Fruit fly (Drosophila melanogaster) whole organism, embryonic: Measurements from ENCODE around the gene CG33489.
A peak's percentile ranks its signal among the peaks of the same experiment; 100 is the strongest.

ENCODE experiments used
- B-H1 ChIP-seq: fragments of 200-800 bp; sonication (Bioruptor generic); IDR thresholded peaks from 3 replicates; pipeline ENCODE4 v1.3.6; 2022; ENCODE audit warnings: missing biosample characterization, missing genetic modification characterization
- CG10543 ChIP-seq: fragments of 200-800 bp; sonication (Bioruptor generic); optimal IDR thresholded peaks from 3 replicates; lab custom pipeline; 2017; ENCODE audit warnings: missing biosample characterization, mild to moderate bottlenecking, missing genetic modification characterization, moderate library complexity
- CG12104 ChIP-seq: fragments of 200-800 bp; sonication (Bioruptor generic); optimal IDR thresholded peaks from 3 replicates; lab custom pipeline; 2016; ENCODE audit warnings: missing biosample characterization, missing genetic modification characterization
- CG13894 ChIP-seq: fragments of 200-800 bp; sonication (Bioruptor generic); optimal IDR thresholded peaks from 3 replicates; lab custom pipeline; 2018; ENCODE audit warnings: missing biosample characterization, mild to moderate bottlenecking, missing genetic modification characterization, moderate library complexity
- CG17568 ChIP-seq: fragments of 200-800 bp; sonication (Bioruptor generic); optimal IDR thresholded peaks from 2 replicates; lab custom pipeline; 2018; ENCODE audit warnings: missing biosample characterization, mild to moderate bottlenecking, missing genetic modification characterization, moderate library complexity
- CG17912 ChIP-seq: fragments of 200-800 bp; sonication (Bioruptor generic); optimal IDR thresholded peaks from 2 replicates; lab custom pipeline; 2018; ENCODE audit warnings: missing biosample characterization, mild to moderate bottlenecking, missing genetic modification characterization
- CG2889 ChIP-seq: fragments of 200-800 bp; sonication (Bioruptor generic); IDR thresholded peaks from 3 replicates; pipeline ENCODE4 v1.3.6; 2022; ENCODE audit warnings: missing biosample characterization, missing genetic modification characterization
- CG31365 ChIP-seq: fragments of 200-800 bp; sonication (Bioruptor generic); optimal IDR thresholded peaks from 2 replicates; lab custom pipeline; 2018; ENCODE audit warnings: missing biosample characterization, mild to moderate bottlenecking, missing genetic modification characterization
- CG32767 ChIP-seq: fragments of 200-800 bp; sonication (Bioruptor generic); IDR thresholded peaks from 2 replicates; pipeline ENCODE4 v1.3.6; 2022; ENCODE audit warnings: missing biosample characterization, missing genetic modification characterization
- CG34422 ChIP-seq: fragments of 200-800 bp; sonication (Bioruptor generic); IDR thresholded peaks from 3 replicates; pipeline ENCODE4 v1.3.6; 2022; ENCODE audit warnings: missing biosample characterization, missing genetic modification characterization
- CG8388 ChIP-seq: fragments of 200-800 bp; sonication (Bioruptor generic); optimal IDR thresholded peaks from 2 replicates; lab custom pipeline; 2019; ENCODE audit warnings: missing biosample characterization, mild to moderate bottlenecking, missing genetic modification characterization, moderate library complexity
- CTCF ChIP-seq: fragments of 200-800 bp; sonication (Bioruptor generic); optimal IDR thresholded peaks from 2 replicates; lab custom pipeline; 2017; ENCODE audit warnings: missing biosample characterization, mild to moderate bottlenecking, missing genetic modification characterization, moderate library complexity
- Dad ChIP-seq: fragments of 200-800 bp; sonication (Bioruptor generic); optimal IDR thresholded peaks from 3 replicates; lab custom pipeline; 2016; ENCODE audit warnings: missing biosample characterization, missing genetic modification characterization
- Doc3 ChIP-seq: fragments of 200-800 bp; sonication (Bioruptor generic); IDR thresholded peaks from 3 replicates; pipeline ENCODE4 v1.3.6; 2022; ENCODE audit warnings: missing biosample characterization, missing genetic modification characterization; ENCODE audit not compliant: partially characterized antibody
- Drgx ChIP-seq: fragments of 200-800 bp; sonication (Bioruptor generic); IDR thresholded peaks from 2 replicates; pipeline ENCODE4 v1.3.6; 2022; ENCODE audit warnings: missing biosample characterization, missing genetic modification characterization
- Hand ChIP-seq: fragments of 200-800 bp; sonication (Bioruptor generic); optimal IDR thresholded peaks from 2 replicates; lab custom pipeline; 2017; ENCODE audit warnings: mild to moderate bottlenecking, missing biosample characterization, missing genetic modification reagents, missing genetic modification characterization
- MESR4 ChIP-seq: fragments of 200-800 bp; sonication (Bioruptor generic); optimal IDR thresholded peaks from 2 replicates; lab custom pipeline; 2018; ENCODE audit warnings: missing biosample characterization, mild to moderate bottlenecking, missing genetic modification characterization, moderate library complexity
- Myb ChIP-seq: fragments of 200-800 bp; sonication (Bioruptor generic); optimal IDR thresholded peaks from 2 replicates; lab custom pipeline; 2016; ENCODE audit warnings: missing biosample characterization, missing genetic modification characterization
- NC2β ChIP-seq: fragments of 200-800 bp; sonication (Bioruptor generic); optimal IDR thresholded peaks from 2 replicates; lab custom pipeline; 2016; ENCODE audit warnings: missing biosample characterization, missing genetic modification characterization
- Neu2 ChIP-seq: fragments of 200-800 bp; sonication (Bioruptor generic); optimal IDR thresholded peaks from 3 replicates; lab custom pipeline; 2016; ENCODE audit warnings: missing biosample characterization, missing genetic modification characterization, borderline replicate concordance
- Oli ChIP-seq: fragments of 200-800 bp; sonication (Bioruptor generic); optimal IDR thresholded peaks from 2 replicates; lab custom pipeline; 2018; ENCODE audit warnings: missing biosample characterization, mild to moderate bottlenecking, missing genetic modification characterization, moderate library complexity
- Opbp ChIP-seq: fragments of 200-800 bp; sonication (Bioruptor generic); IDR thresholded peaks from 3 replicates; pipeline ENCODE4 v1.3.6; 2022; ENCODE audit warnings: missing biosample characterization, missing genetic modification characterization; ENCODE audit not compliant: partially characterized antibody
- Poxn ChIP-seq: fragments of 200-800 bp; sonication (Bioruptor generic); IDR thresholded peaks from 2 replicates; pipeline ENCODE4 v1.3.6; 2022; ENCODE audit warnings: missing biosample characterization, missing genetic modification characterization
- Spps ChIP-seq: fragments of 200-800 bp; sonication (Bioruptor generic); optimal IDR thresholded peaks from 2 replicates; lab custom pipeline; 2018; ENCODE audit warnings: missing biosample characterization, mild to moderate bottlenecking, missing genetic modification characterization
- Sry-β ChIP-seq: fragments of 200-800 bp; sonication (Bioruptor generic); optimal IDR thresholded peaks from 2 replicates; lab custom pipeline; 2018; ENCODE audit warnings: missing biosample characterization, mild to moderate bottlenecking, missing genetic modification characterization, moderate library complexity
- ase ChIP-seq: fragments of 200-800 bp; sonication (Bioruptor generic); IDR thresholded peaks from 3 replicates; pipeline ENCODE4 v1.3.6; 2022; ENCODE audit warnings: missing biosample characterization, missing genetic modification characterization
- cas ChIP-seq: fragments of 200-800 bp; sonication (Bioruptor generic); IDR thresholded peaks from 2 replicates; pipeline ENCODE4 v1.3.6; 2022; ENCODE audit warnings: missing biosample characterization, missing genetic modification characterization
- dimm ChIP-seq: fragments of 200-800 bp; sonication (Bioruptor generic); IDR thresholded peaks from 2 replicates; pipeline ENCODE4 v1.3.6; 2022; ENCODE audit warnings: missing biosample characterization, missing genetic modification characterization
- gsb-n ChIP-seq: fragments of 200-800 bp; sonication (Bioruptor generic); optimal IDR thresholded peaks from 3 replicates; lab custom pipeline; 2018; ENCODE audit warnings: missing biosample characterization, mild to moderate bottlenecking, missing genetic modification characterization
- knrl ChIP-seq: fragments of 200-800 bp; sonication (Bioruptor generic); IDR thresholded peaks from 3 replicates; pipeline ENCODE4 v1.3.6; 2022; ENCODE audit warnings: missing biosample characterization, missing genetic modification characterization; ENCODE audit not compliant: partially characterized antibody
- nau ChIP-seq: fragments of 200-800 bp; sonication (Bioruptor generic); optimal IDR thresholded peaks from 3 replicates; lab custom pipeline; 2017; ENCODE audit warnings: missing biosample characterization, mild to moderate bottlenecking, missing genetic modification characterization, missing genetic modification reagents
- otp ChIP-seq: fragments of 200-800 bp; sonication (Bioruptor generic); IDR thresholded peaks from 3 replicates; pipeline ENCODE4, ENCODE4 v1.3.6; 2022; ENCODE audit warnings: missing biosample characterization, missing genetic modification characterization
- peb ChIP-seq: fragments of 200-800 bp; sonication (Bioruptor generic); IDR thresholded peaks from 2 replicates; pipeline ENCODE4 v1.3.6; 2022; ENCODE audit warnings: missing biosample characterization, missing genetic modification characterization
- prd ChIP-seq, 3 experiments: fragments of >200 bp in 2 of 3; fragments of 200-800 bp in 1 of 3; sonication (Bioruptor generic) in 1 of 3; optimal IDR thresholded peaks in 2 of 3; IDR thresholded peaks in 1 of 3; 2 replicates in 2 of 3; 3 replicates in 1 of 3; pipeline versions ENCODE4 v1.3.6 to Lab custom; 2017 to 2022; ENCODE audit warnings: missing biosample characterization in 1 of 3, missing genetic modification characterization in 1 of 3
- sd ChIP-seq: fragments of 200-800 bp; sonication (Bioruptor generic); optimal IDR thresholded peaks from 3 replicates; lab custom pipeline; 2018; ENCODE audit warnings: missing biosample characterization, mild to moderate bottlenecking, missing genetic modification characterization, moderate library complexity
- sim ChIP-seq: fragments of 200-800 bp; sonication (Bioruptor generic); IDR thresholded peaks from 2 replicates; pipeline ENCODE4 v1.3.6; 2022; ENCODE audit warnings: missing biosample characterization, missing genetic modification characterization
- sima ChIP-seq: fragments of 200-800 bp; sonication (Bioruptor generic); optimal IDR thresholded peaks from 2 replicates; lab custom pipeline; 2016; ENCODE audit warnings: missing biosample characterization, missing genetic modification characterization
- sr ChIP-seq: fragments of 200-800 bp; sonication (Bioruptor generic); IDR thresholded peaks from 3 replicates; pipeline ENCODE4 v1.3.6; 2022; ENCODE audit warnings: missing biosample characterization, missing genetic modification characterization
- ssp ChIP-seq: fragments of 200-800 bp; sonication (Bioruptor generic); IDR thresholded peaks from 2 replicates; pipeline ENCODE4 v1.3.6; 2022; ENCODE audit warnings: missing biosample characterization, missing genetic modification characterization
- trem ChIP-seq: fragments of 200-800 bp; optimal IDR thresholded peaks from 3 replicates; lab custom pipeline; 2019; ENCODE audit warnings: missing biosample characterization, mild to moderate bottlenecking, missing genetic modification characterization, moderate library complexity

CG33489 gene

DNA sequence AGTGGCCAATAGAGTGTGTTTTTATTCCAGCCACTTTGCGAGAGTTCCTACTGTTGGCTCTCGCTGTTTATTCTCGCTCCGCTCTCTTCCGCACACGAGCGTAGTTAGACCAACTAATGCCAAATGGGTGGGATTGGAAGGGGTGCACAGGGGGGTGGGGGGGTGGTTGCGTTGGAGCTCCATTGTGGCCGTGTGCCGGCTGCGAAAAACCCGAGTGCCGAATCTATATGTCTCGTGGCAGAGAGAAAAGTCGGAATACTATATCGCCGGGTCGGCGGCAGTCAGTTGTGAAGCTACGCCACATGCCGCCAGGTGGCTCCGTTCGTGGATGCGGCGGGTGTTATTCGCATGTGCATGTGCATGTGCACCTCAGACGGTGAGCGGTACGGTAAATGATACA is 24.3 kb upstream of the CG33489 start (continued):
- TF ChIP-seq ssp (GFP tag; lab: Robert Waterston, UW) = no peak
- no peak for TF ChIP-seq ase
- TF ChIP-seq otp = no peak
- TF ChIP-seq CG13894 (tag; lab: Kevin White, UChicago) = peak; percentile 84
- TF ChIP-seq prd (optimal IDR thresholded peaks at IDR 0.05; lab: Kevin White, UChicago) = no peak
- no peak for TF ChIP-seq prd (GFP tag; IDR thresholded peaks at IDR 0.05; lab: Robert Waterston, UW)
- TF ChIP-seq peb (GFP tag; lab: Robert Waterston, UW) = no peak
- no peak for TF ChIP-seq sd (tag; lab: Kevin White, UChicago)
- TF ChIP-seq nau = no peak
- no peak for TF ChIP-seq Hand (GFP tag; lab: Kevin White, UChicago)
- TF ChIP-seq Myb (GFP tag; lab: Kevin White, UChicago) = no peak
- no peak for TF ChIP-seq knrl (GFP tag; lab: Robert Waterston, UW)
- 0 out of 2 replicates have a peak, but pooled peaks have one; percentile 11 for TF ChIP-seq Drgx (GFP tag; lab: Robert Waterston, UW)
- TF ChIP-seq CG17568 (GFP tag; lab: Kevin White, UChicago) = no peak
- TF ChIP-seq B-H1 = no peak
- no peak for TF ChIP-seq dimm
- peak; percentile 28; the same call in 1 of the 3 replicates for TF ChIP-seq CG34422
- TF ChIP-seq sima (GFP tag; lab: Kevin White, UChicago) = no peak
- no peak for TF ChIP-seq sim (GFP tag; lab: Robert Waterston, UW)
- TF ChIP-seq CTCF (GFP tag; lab: Kevin White, UChicago) = peak; percentile 40
- no peak for TF ChIP-seq Oli (tag; lab: Kevin White, UChicago)
- 0 out of 2 replicates have a peak, but pooled peaks have one; percentile 12 for TF ChIP-seq CG32767
- no peak for TF ChIP-seq NC2β
- TF ChIP-seq Opbp (GFP tag; lab: Robert Waterston, UW) = 0 out of 3 replicates have a peak, but pooled peaks have one; percentile 31
- no peak for TF ChIP-seq Spps (tag; lab: Kevin White, UChicago)
- TF ChIP-seq CG10543 = no peak
- no peak for TF ChIP-seq trem (tag; lab: Kevin White, UChicago)
- TF ChIP-seq Neu2 = no peak
- no peak for TF ChIP-seq Sry-β (GFP tag; lab: Kevin White, UChicago)
- no peak for TF ChIP-seq sr
- no peak for TF ChIP-seq CG12104 (GFP tag; lab: Kevin White, UChicago)
- no peak for TF ChIP-seq CG8388 (GFP tag; lab: Kevin White, UChicago)
- no peak for TF ChIP-seq MESR4 (GFP tag; lab: Kevin White, UChicago)
- no peak for TF ChIP-seq CG31365
- TF ChIP-seq cas (GFP tag; lab: Robert Waterston, UW) = no peak
- TF ChIP-seq Dad = no peak
- no peak for TF ChIP-seq Poxn
- no peak for TF ChIP-seq gsb-n (tag; lab: Kevin White, UChicago)
- no peak for TF ChIP-seq CG17912 (GFP tag; lab: Kevin White, UChicago)

DNA sequence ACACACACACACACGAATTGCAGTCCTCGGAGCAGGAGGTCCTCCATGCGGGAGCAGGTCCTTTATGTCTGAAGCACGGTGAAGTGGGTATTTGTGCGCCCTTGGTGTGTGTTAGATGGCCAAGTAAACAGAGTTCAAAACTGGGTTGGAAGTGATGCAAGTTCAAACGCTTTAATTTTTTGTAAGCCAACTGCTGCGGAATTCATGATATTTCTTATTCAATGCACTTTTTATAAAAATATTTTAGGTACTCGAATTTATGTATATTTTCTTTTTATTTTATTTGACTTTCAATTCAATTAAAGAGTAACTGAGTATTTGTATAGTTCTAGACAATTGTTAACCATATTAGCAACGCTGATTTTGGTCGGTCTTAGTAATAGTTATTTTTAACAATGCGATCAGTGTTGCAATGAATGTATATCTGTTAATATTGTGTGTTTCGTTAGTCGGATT is 23.1 kb upstream of the CG33489 start, which contains the start of the genes CG14137 and CG46394:
Gene CG14137, minus strand, starts transcription at position 101 of the 456 bp plus-strand sequence.
Gene CG46394, plus strand, starts transcription at position 406 of the 456 bp plus-strand sequence.
- TF ChIP-seq Doc3 (GFP tag; lab: Robert Waterston, UW) = no peak
- TF ChIP-seq CG2889 (GFP tag; lab: Robert Waterston, UW) = 0 out of 3 replicates have a peak, but pooled peaks have one; percentile 3
